Fruit fly (Drosophila melanogaster) whole organism, embryonic: Measurements from ENCODE around the gene CG12009.

Experiments used
- ATbp ChIP-seq: fragments of 200-800 bp; sonication (Bioruptor generic); optimal IDR thresholded peaks from 2 replicates; lab custom pipeline; 2017; ENCODE audit warnings: missing biosample characterization, mild to moderate bottlenecking, missing genetic modification characterization, missing genetic modification reagents
- Atf-2 ChIP-seq: fragments of 200-800 bp; sonication (Bioruptor generic); optimal IDR thresholded peaks from 2 replicates; lab custom pipeline; 2016; ENCODE audit warnings: missing biosample characterization, missing genetic modification characterization
- CG10147 ChIP-seq: fragments of 200-800 bp; sonication (Bioruptor generic); optimal IDR thresholded peaks from 2 replicates; lab custom pipeline; 2019; ENCODE audit warnings: missing biosample characterization, mild to moderate bottlenecking, missing genetic modification characterization, moderate library complexity
- CG1233 ChIP-seq: fragments of 200-800 bp; sonication (Bioruptor generic); optimal IDR thresholded peaks from 4 replicates; lab custom pipeline; 2018; ENCODE audit warnings: missing biosample characterization, mild to moderate bottlenecking, missing genetic modification characterization
- CG15073 ChIP-seq: fragments of 200-800 bp; sonication (Bioruptor generic); optimal IDR thresholded peaks from 2 replicates; lab custom pipeline; 2016; ENCODE audit warnings: missing biosample characterization, missing genetic modification characterization
- CG15514 ChIP-seq: fragments of 200-800 bp; sonication (Bioruptor generic); optimal IDR thresholded peaks from 3 replicates; lab custom pipeline; 2017; ENCODE audit warnings: missing biosample characterization, missing genetic modification characterization, mild to moderate bottlenecking, moderate library complexity, missing genetic modification reagents
- CG16813 ChIP-seq: fragments of 200-800 bp; sonication (Bioruptor generic); IDR thresholded peaks from 3 replicates; pipeline ENCODE4 v1.3.6; 2022; ENCODE audit warnings: missing biosample characterization, missing genetic modification characterization; ENCODE audit not compliant: partially characterized antibody
- CG16815 ChIP-seq: fragments of 200-800 bp; sonication (Bioruptor generic); optimal IDR thresholded peaks from 3 replicates; lab custom pipeline; 2017; ENCODE audit warnings: missing biosample characterization, mild to moderate bottlenecking, missing genetic modification characterization
- CG18262 ChIP-seq: fragments of 200-800 bp; optimal IDR thresholded peaks from 3 replicates; lab custom pipeline; 2019; ENCODE audit warnings: missing biosample characterization, mild to moderate bottlenecking, missing genetic modification characterization, moderate library complexity
- CG31224 ChIP-seq: fragments of 200-800 bp; sonication (Bioruptor generic); IDR thresholded peaks from 2 replicates; pipeline ENCODE4 v1.3.6; 2022; ENCODE audit warnings: missing biosample characterization, missing genetic modification characterization
- CG33557 ChIP-seq: fragments of 200-800 bp; sonication (Bioruptor generic); optimal IDR thresholded peaks from 2 replicates; lab custom pipeline; 2019; ENCODE audit warnings: missing biosample characterization, mild to moderate bottlenecking, missing genetic modification characterization, moderate library complexity
- CG3726 ChIP-seq: fragments of 200-800 bp; sonication (Bioruptor generic); IDR thresholded peaks from 3 replicates; pipeline ENCODE4, ENCODE4 v1.3.6; 2022; ENCODE audit warnings: missing biosample characterization, missing genetic modification characterization
- CG4328 ChIP-seq: fragments of 200-800 bp; sonication (Bioruptor generic); optimal IDR thresholded peaks from 3 replicates; lab custom pipeline; 2017; ENCODE audit warnings: missing biosample characterization, missing genetic modification reagents, missing genetic modification characterization
- CG6254 ChIP-seq: fragments of 200-800 bp; sonication (Bioruptor generic); optimal IDR thresholded peaks from 3 replicates; lab custom pipeline; 2017; ENCODE audit warnings: mild to moderate bottlenecking, missing biosample characterization, missing genetic modification reagents, missing genetic modification characterization
- CG6683 ChIP-seq: fragments of 200-800 bp; sonication (Bioruptor generic); optimal IDR thresholded peaks from 2 replicates; lab custom pipeline; 2017; ENCODE audit warnings: missing biosample characterization, mild to moderate bottlenecking, missing genetic modification characterization, missing genetic modification reagents
- CG6791 ChIP-seq: fragments of 200-800 bp; sonication (Bioruptor generic); IDR thresholded peaks from 3 replicates; pipeline ENCODE4 v1.3.6; 2022; ENCODE audit warnings: missing biosample characterization, missing genetic modification characterization; ENCODE audit not compliant: partially characterized antibody
- CG6854 ChIP-seq: fragments of 200-800 bp; sonication (Bioruptor generic); optimal IDR thresholded peaks from 3 replicates; lab custom pipeline; 2017; ENCODE audit warnings: missing biosample characterization, mild to moderate bottlenecking, missing genetic modification characterization
- CG8281 ChIP-seq: fragments of 200-800 bp; sonication (Bioruptor generic); optimal IDR thresholded peaks from 2 replicates; lab custom pipeline; 2018; ENCODE audit warnings: missing biosample characterization, mild to moderate bottlenecking, missing genetic modification characterization, moderate library complexity
- CG8290 ChIP-seq, 3 experiments: fragments of 200-800 bp; sonication (Bioruptor generic); optimal IDR thresholded peaks; 2 replicates each; lab custom pipeline; 2016 to 2019; ENCODE audit warnings: missing biosample characterization in 3 of 3, missing genetic modification characterization in 3 of 3, mild to moderate bottlenecking in 2 of 3, moderate library complexity in 1 of 3
- D19A ChIP-seq: fragments of 200-800 bp; optimal IDR thresholded peaks from 3 replicates; lab custom pipeline; 2019; ENCODE audit warnings: missing biosample characterization, mild to moderate bottlenecking, missing genetic modification characterization, moderate library complexity
- Dbx ChIP-seq: fragments of 200-800 bp; sonication (Bioruptor generic); IDR thresholded peaks from 3 replicates; pipeline ENCODE4 v1.3.6; 2022; ENCODE audit warnings: missing biosample characterization, missing genetic modification characterization
- Dip3 ChIP-seq: fragments of 200-800 bp; sonication (Bioruptor generic); optimal IDR thresholded peaks from 3 replicates; lab custom pipeline; 2016; ENCODE audit warnings: missing biosample characterization, missing genetic modification characterization
- HHEX ChIP-seq: fragments of 200-800 bp; sonication (Bioruptor generic); optimal IDR thresholded peaks from 3 replicates; lab custom pipeline; 2017; ENCODE audit warnings: missing biosample characterization, mild to moderate bottlenecking, missing genetic modification characterization, missing genetic modification reagents
- Hmx ChIP-seq: fragments of 200-800 bp; sonication (Bioruptor generic); optimal IDR thresholded peaks from 2 replicates; lab custom pipeline; 2016; ENCODE audit warnings: missing biosample characterization, missing genetic modification characterization
- Med ChIP-seq: fragments of 200-800 bp; sonication (Bioruptor generic); peaks from one replicate; lab custom pipeline; 2016; ENCODE audit warnings: missing biosample characterization, missing genetic modification characterization, mild to moderate bottlenecking, inconsistent platforms, moderate library complexity
- NFAT ChIP-seq: fragments of 200-800 bp; sonication (Bioruptor generic); IDR thresholded peaks from 2 replicates; pipeline ENCODE4 v1.3.6; 2022; ENCODE audit warnings: missing biosample characterization, missing genetic modification characterization
- Nf-YA ChIP-seq: fragments of 200-800 bp; sonication (Bioruptor generic); IDR thresholded peaks from 2 replicates; pipeline ENCODE4 v1.3.6; 2022; ENCODE audit warnings: missing biosample characterization, missing genetic modification characterization
- Taf1 ChIP-seq: fragments of 200-800 bp; sonication (Bioruptor generic); IDR thresholded peaks from 2 replicates; pipeline ENCODE4 v1.3.6; 2022; ENCODE audit warnings: missing biosample characterization, missing genetic modification characterization
- Xbp1 ChIP-seq: fragments of 200-800 bp; sonication (Bioruptor generic); optimal IDR thresholded peaks from 3 replicates; lab custom pipeline; 2016; ENCODE audit warnings: missing biosample characterization, mild to moderate bottlenecking, missing genetic modification characterization
- corto ChIP-seq: fragments of 200-800 bp; sonication (Bioruptor generic); optimal IDR thresholded peaks from 2 replicates; lab custom pipeline; 2016; ENCODE audit warnings: missing biosample characterization, mild to moderate bottlenecking, missing genetic modification characterization, moderate library complexity
- dan ChIP-seq: fragments of 200-800 bp; sonication (Bioruptor generic); IDR thresholded peaks from 2 replicates; pipeline ENCODE4 v1.3.6; 2022; ENCODE audit warnings: missing biosample characterization, missing genetic modification characterization
- dimm ChIP-seq: fragments of 200-800 bp; sonication (Bioruptor generic); IDR thresholded peaks from 2 replicates; pipeline ENCODE4 v1.3.6; 2022; ENCODE audit warnings: missing biosample characterization, missing genetic modification characterization
- dmrt99B ChIP-seq: fragments of 200-800 bp; sonication (Bioruptor generic); optimal IDR thresholded peaks from 2 replicates; lab custom pipeline; 2018; ENCODE audit warnings: missing biosample characterization, mild to moderate bottlenecking, missing genetic modification characterization, moderate library complexity
- esg ChIP-seq: fragments of 200-800 bp; sonication (Bioruptor generic); conservative IDR thresholded peaks from 2 replicates; pipeline ENCODE4 v1.3.6; 2022; ENCODE audit warnings: missing biosample characterization, missing genetic modification characterization
- ind ChIP-seq: fragments of 200-800 bp; sonication (Bioruptor generic); optimal IDR thresholded peaks from 3 replicates; lab custom pipeline; 2016; ENCODE audit warnings: missing biosample characterization, missing genetic modification characterization
- jigr1 ChIP-seq: fragments of 200-800 bp; sonication (Bioruptor generic); IDR thresholded peaks from 3 replicates; pipeline ENCODE4 v1.3.6; 2022; ENCODE audit warnings: missing biosample characterization, missing genetic modification characterization
- knrl ChIP-seq: fragments of 200-800 bp; sonication (Bioruptor generic); IDR thresholded peaks from 3 replicates; pipeline ENCODE4 v1.3.6; 2022; ENCODE audit warnings: missing biosample characterization, missing genetic modification characterization; ENCODE audit not compliant: partially characterized antibody
- odd ChIP-seq: fragments of 200-800 bp; sonication (Bioruptor generic); optimal IDR thresholded peaks from 2 replicates; lab custom pipeline; 2017; ENCODE audit warnings: missing biosample characterization, mild to moderate bottlenecking, missing genetic modification characterization
- pan ChIP-seq, 4 experiments: fragments of >200 bp in 3 of 4; fragments of 200-800 bp in 1 of 4; sonication (Bioruptor generic) in 1 of 4; optimal IDR thresholded peaks in 3 of 4; IDR thresholded peaks in 1 of 4; 2 replicates each; pipeline versions ENCODE4 v1.3.6 to Lab custom; 2017 to 2022; ENCODE audit warnings: missing biosample characterization in 2 of 4, missing genetic modification characterization in 2 of 4, mixed read lengths in 1 of 4
- pita ChIP-seq: fragments of 200-800 bp; sonication (Bioruptor generic); optimal IDR thresholded peaks from 2 replicates; lab custom pipeline; 2017; ENCODE audit warnings: missing biosample characterization, mild to moderate bottlenecking, missing genetic modification characterization
- pzg ChIP-seq: fragments of 200-800 bp; sonication (Bioruptor generic); optimal IDR thresholded peaks from 3 replicates; lab custom pipeline; 2018; ENCODE audit warnings: missing biosample characterization, mild to moderate bottlenecking, missing genetic modification characterization, moderate library complexity
- repo ChIP-seq: fragments of 200-800 bp; sonication (Bioruptor generic); optimal IDR thresholded peaks from 2 replicates; lab custom pipeline; 2016; ENCODE audit warnings: missing biosample characterization, missing genetic modification characterization
- sob ChIP-seq: fragments of 200-800 bp; sonication (Bioruptor generic); IDR thresholded peaks from 2 replicates; pipeline ENCODE4 v1.3.6; 2022; ENCODE audit warnings: missing biosample characterization, missing genetic modification characterization
- sqz ChIP-seq: fragments of 200-800 bp; sonication (Bioruptor generic); optimal IDR thresholded peaks from 3 replicates; lab custom pipeline; 2018; ENCODE audit warnings: missing biosample characterization, mild to moderate bottlenecking, missing genetic modification characterization
- wek ChIP-seq: fragments of 200-800 bp; sonication (Bioruptor generic); optimal IDR thresholded peaks from 3 replicates; lab custom pipeline; 2018; ENCODE audit warnings: missing biosample characterization, mild to moderate bottlenecking, missing genetic modification characterization, moderate library complexity
- zfh1 ChIP-seq: fragments of 200-800 bp; sonication (Bioruptor generic); IDR thresholded peaks from 3 replicates; pipeline ENCODE4 v1.3.6; 2022; ENCODE audit warnings: missing biosample characterization, missing genetic modification characterization

CG12009 gene

DNA sequence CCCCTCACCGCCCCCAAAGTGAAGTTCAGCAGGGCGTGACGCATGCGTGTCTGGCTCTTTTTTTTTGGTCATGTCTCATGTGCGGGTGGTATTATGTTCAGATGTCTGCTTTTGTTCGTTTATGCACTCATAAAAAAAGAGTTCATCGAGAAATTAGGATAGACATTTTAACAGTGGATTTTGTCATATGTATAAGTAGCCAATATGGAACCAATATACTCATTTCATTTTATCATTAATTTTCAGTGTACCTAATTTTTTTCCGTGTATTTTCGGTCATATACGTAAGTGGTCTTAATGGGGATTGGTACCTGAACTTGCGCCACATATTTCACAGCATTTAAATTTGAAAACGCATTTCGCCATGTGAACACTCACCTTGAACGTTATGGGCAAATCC lies 9.1 kb downstream of the CG12009 start (continued):
- TF ChIP-seq CG6254 (GFP tag; lab: Kevin White, UChicago) = peak; percentile 49
- TF ChIP-seq wek (GFP tag; lab: Kevin White, UChicago) = peak; percentile 19

DNA sequence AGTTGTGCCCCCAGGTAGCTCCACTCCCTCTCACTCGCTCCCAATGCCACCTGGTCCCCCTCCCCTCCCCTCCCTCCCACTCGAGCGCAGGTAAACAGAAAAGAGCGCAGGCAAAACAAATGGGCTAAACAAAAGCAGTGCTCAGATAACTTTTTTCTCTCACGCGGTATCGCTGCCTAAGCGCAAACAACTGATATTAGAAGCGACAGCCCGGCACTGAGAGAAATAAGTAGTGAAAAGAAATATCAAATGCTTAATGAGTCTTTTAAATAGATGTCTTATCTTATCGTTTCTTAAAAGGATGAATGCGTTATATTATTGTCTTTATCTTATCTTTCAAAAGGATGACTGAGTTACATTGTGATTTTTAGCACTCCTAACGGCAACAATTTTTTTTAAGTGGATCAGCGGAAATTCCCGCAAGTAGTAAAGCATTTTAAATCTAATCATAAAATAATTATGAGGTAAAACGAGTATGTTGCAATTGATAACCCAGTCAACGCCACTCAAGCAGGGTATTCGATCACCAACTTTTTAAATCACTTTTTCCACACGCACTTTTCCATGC lies 10.0 kb downstream of the CG12009 start:
- TF ChIP-seq CG8290 (GFP tag; optimal IDR thresholded peaks at IDR 0.05; lab: Kevin White, UChicago) (peak; percentile 37), CG8290 (tag; optimal IDR thresholded peaks at IDR 0.05; lab: Kevin White, UChicago) (peak in 1 of 2 experiments; percentile 63), Atf-2 (GFP tag; lab: Kevin White, UChicago) (peak; percentile 86), knrl (GFP tag; lab: Robert Waterston, UW) (no peak), sqz (GFP tag; lab: Kevin White, UChicago) (peak; percentile 89), CG6791 (GFP tag; lab: Robert Waterston, UW) (no peak; the same call in 2 of the 3 replicates), ind (peak; percentile 91), Hmx (GFP tag; lab: Kevin White, UChicago) (peak; percentile 78), CG10147 (GFP tag; lab: Kevin White, UChicago) (peak; percentile 86), Dip3 (peak; percentile 83), CG6854 (GFP tag; lab: Kevin White, UChicago) (peak; percentile 90), CG18262 (tag; lab: Kevin White, UChicago) (peak; percentile 94), sob (peak; percentile 94), CG15514 (GFP tag; lab: Kevin White, UChicago) (peak; percentile 86), zfh1 (peak; percentile 89), Med (peak; percentile 98), HHEX (GFP tag; lab: Kevin White, UChicago) (peak; percentile 89), dmrt99B (tag; lab: Kevin White, UChicago) (peak; percentile 95), CG8281 (tag; lab: Kevin White, UChicago) (peak; percentile 78), esg (GFP tag; lab: Robert Waterston, UW) (peak; percentile 89), pzg (GFP tag; lab: Kevin White, UChicago) (no peak), Xbp1 (GFP tag; lab: Kevin White, UChicago) (peak; percentile 93), dan (peak; percentile 32; the same call in 1 of the 2 replicates), repo (GFP tag; lab: Kevin White, UChicago) (peak; percentile 73), dimm (GFP tag; lab: Robert Waterston, UW) (peak; percentile 84), CG15073 (GFP tag; lab: Kevin White, UChicago) (peak; percentile 66), NFAT (peak; percentile 80), Nf-YA (GFP tag; lab: Robert Waterston, UW) (peak; percentile 83), CG6683 (GFP tag; lab: Kevin White, UChicago) (peak; percentile 83), Taf1 (peak; percentile 71), CG33557 (peak; percentile 68), pita (GFP tag; lab: Kevin White, UChicago) (no peak), Dbx (GFP tag; lab: Robert Waterston, UW) (peak; percentile 90), corto (GFP tag; lab: Kevin White, UChicago) (peak; percentile 7), CG31224 (peak; percentile 77), wek (GFP tag; lab: Kevin White, UChicago) (peak; percentile 33), CG16815 (peak; percentile 69), odd (GFP tag; lab: Kevin White, UChicago) (peak; percentile 91), D19A (tag; lab: Kevin White, UChicago) (peak; percentile 93), CG3726 (GFP tag; lab: Robert Waterston, UW) (peak; percentile 85), CG16813 (GFP tag; lab: Robert Waterston, UW) (no peak), CG1233 (peak; percentile 90), pan (optimal IDR thresholded peaks at IDR 0.05; lab: Kevin White, UChicago) (no peak), pan (GFP tag; optimal IDR thresholded peaks at IDR 0.05 in 1 of 2, IDR thresholded peaks at IDR 0.05 in 1 of 2) (peak in 1 of 2 experiments; percentile 92), ATbp (peak; percentile 91), CG4328 (GFP tag; lab: Kevin White, UChicago) (peak; percentile 79), jigr1 (peak; percentile 59; the same call in 1 of the 3 replicates)
